Worm (Caenorhabditis elegans) whole organism, L4/young adult: ENCODE data around the gene F15G9.1.

Experiments
- W03F9.2 ChIP-seq: fragments of 150-350 bp; optimal IDR thresholded peaks from 2 replicates; lab custom pipeline; 2014; ENCODE audit warnings: missing biosample characterization, missing genetic modification characterization
- dao-5 ChIP-seq: sonication (generic microtip); optimal IDR thresholded peaks from 2 replicates; lab custom pipeline; 2016; ENCODE audit warnings: missing genotype, missing genetic modification characterization, moderate library complexity, missing compliant biosample characterization
- him-1 ChIP-seq: sonication (generic microtip); optimal IDR thresholded peaks from 2 replicates; lab custom pipeline; 2016; ENCODE audit warnings: missing genotype, missing genetic modification reagents, missing genetic modification characterization, missing compliant biosample characterization

DNA sequence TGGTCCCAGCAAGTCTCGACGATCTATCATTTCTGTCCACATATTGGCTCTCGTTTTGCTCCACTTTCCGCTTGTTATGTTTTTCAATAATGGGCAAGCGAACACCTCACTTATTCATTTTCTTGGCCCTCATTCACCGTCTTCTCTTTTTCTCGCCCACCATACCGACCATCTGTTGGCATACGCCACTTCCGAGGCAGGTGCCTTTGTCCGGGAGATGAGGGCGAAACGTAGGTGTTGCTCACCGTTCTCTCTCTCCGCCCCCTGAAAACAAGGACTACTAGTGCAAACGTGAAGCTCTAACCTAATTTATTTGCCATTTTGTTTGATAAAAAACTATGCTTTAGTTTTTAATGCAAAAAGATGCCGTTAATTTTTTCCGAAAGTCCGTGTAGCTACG, 8.5 kb upstream of the F15G9.1 start:
- TF ChIP-seq him-1 (tag; lab: Kevin White, UChicago) (no peak), dao-5 (tag; lab: Kevin White, UChicago) (no peak), W03F9.2 (no peak)
